Worm (Caenorhabditis elegans) whole organism, L1 larva: ENCODE results near the gene osgn-1.

Experiments
- C04F5.9 ChIP-seq: sonication (generic microtip); optimal IDR thresholded peaks from 2 replicates; lab custom pipeline; 2016; ENCODE audit warnings: missing genetic modification characterization, missing compliant biosample characterization
- C16A3.4 ChIP-seq: fragments of 150-350 bp; optimal IDR thresholded peaks from 2 replicates; lab custom pipeline; 2014; ENCODE audit warnings: missing biosample characterization, missing genetic modification characterization
- F16B12.6 ChIP-seq: fragments of 150-350 bp; optimal IDR thresholded peaks from 2 replicates; lab custom pipeline; 2014; ENCODE audit warnings: missing biosample characterization, missing genetic modification characterization
- blmp-1 ChIP-seq: fragments of 150-350 bp; optimal IDR thresholded peaks from 2 replicates; lab custom pipeline; 2014; ENCODE audit warnings: missing biosample characterization, missing genetic modification characterization
- ceh-82 ChIP-seq, 3 experiments: fragments of 150-350 bp in 1 of 3; sonication (generic microtip) in 2 of 3; optimal IDR thresholded peaks; 2 replicates each; lab custom pipeline; 2014 to 2017; ENCODE audit warnings: missing biosample characterization in 3 of 3, missing genetic modification characterization in 3 of 3
- ceh-88 ChIP-seq: fragments of 200-800 bp; sonication (Bioruptor generic); IDR thresholded peaks from 2 replicates; pipeline ENCODE4 v1.3.6; 2022; ENCODE audit warnings: missing genetic modification characterization, missing compliant biosample characterization
- dpl-1 ChIP-seq, 3 experiments: fragments of 150-350 bp in 2 of 3; sonication (generic microtip) in 1 of 3; optimal IDR thresholded peaks; 2 replicates each; lab custom pipeline; 2014 to 2017; ENCODE audit warnings: missing biosample characterization in 3 of 3, missing genetic modification characterization in 3 of 3, missing genetic modification reagents in 3 of 3
- dsc-1 ChIP-seq: sonication (generic microtip); optimal IDR thresholded peaks from 2 replicates; lab custom pipeline; 2016; ENCODE audit warnings: mild to moderate bottlenecking, missing genetic modification characterization, missing compliant biosample characterization
- efl-1 ChIP-seq, 4 experiments: fragments of 150-350 bp; optimal IDR thresholded peaks in 3 of 4; peaks in 1 of 4; 1 replicate in 1 of 4; 2 replicates in 3 of 4; lab custom pipeline; 2014; ENCODE audit warnings: missing biosample characterization in 2 of 4, missing genetic modification characterization in 2 of 4, missing genetic modification reagents in 2 of 4
- elt-2 ChIP-seq: sonication (generic microtip); optimal IDR thresholded peaks from 2 replicates; lab custom pipeline; 2016; ENCODE audit warnings: missing genetic modification characterization, mild to moderate bottlenecking, inconsistent platforms, missing compliant biosample characterization, missing genetic modification reagents
- elt-3 ChIP-seq, 6 experiments: fragments of 150-350 bp in 1 of 6; sonication (generic microtip); optimal IDR thresholded peaks; 2 replicates each; lab custom pipeline; 2017 to 2018; ENCODE audit warnings: missing biosample characterization in 6 of 6, missing genetic modification characterization in 6 of 6, inconsistent platforms in 1 of 6
- fkh-4 ChIP-seq: sonication (generic microtip); optimal IDR thresholded peaks from 2 replicates; lab custom pipeline; 2016; ENCODE audit warnings: missing compliant biosample characterization, missing genetic modification characterization, borderline replicate concordance
- fkh-8 ChIP-seq: sonication (generic microtip); optimal IDR thresholded peaks from 2 replicates; lab custom pipeline; 2016; ENCODE audit warnings: mild to moderate bottlenecking, missing genetic modification characterization, missing compliant biosample characterization
- grh-1 ChIP-seq: fragments of 200-800 bp; sonication (Bioruptor generic); IDR thresholded peaks from 2 replicates; pipeline ENCODE4 v1.3.6; 2022; ENCODE audit warnings: missing genetic modification reagents, missing genetic modification characterization, missing compliant biosample characterization
- hlh-4 ChIP-seq: sonication (generic microtip); optimal IDR thresholded peaks from 2 replicates; lab custom pipeline; 2016; ENCODE audit warnings: mild to moderate bottlenecking, missing genetic modification characterization, missing compliant biosample characterization
- irx-1 ChIP-seq: sonication (generic microtip); optimal IDR thresholded peaks from 2 replicates; lab custom pipeline; 2016; ENCODE audit warnings: missing genetic modification characterization, missing compliant biosample characterization
- isw-1 ChIP-seq: fragments of 200-800 bp; sonication (Bioruptor generic); IDR thresholded peaks from 2 replicates; pipeline ENCODE4 v1.3.6; 2022; ENCODE audit warnings: missing genetic modification characterization, missing compliant biosample characterization
- lin-13 ChIP-seq: fragments of 150-350 bp; optimal IDR thresholded peaks from 2 replicates; lab custom pipeline; 2014; ENCODE audit warnings: missing biosample characterization, missing genetic modification reagents, missing genetic modification characterization
- lin-14 ChIP-seq: fragments of 200-800 bp; sonication (Bioruptor generic); optimal IDR thresholded peaks from 2 replicates; lab custom pipeline; 2018; ENCODE audit warnings: mild to moderate bottlenecking, missing genetic modification characterization, moderate library complexity, missing compliant biosample characterization
- lin-35 ChIP-seq, 2 experiments: fragments of 150-350 bp; optimal IDR thresholded peaks; 2 replicates each; lab custom pipeline; 2014; ENCODE audit warnings: missing biosample characterization in 2 of 2, missing genetic modification characterization in 2 of 2, missing genetic modification reagents in 2 of 2
- lin-39 ChIP-seq: fragments of 150-350 bp; optimal IDR thresholded peaks from 2 replicates; lab custom pipeline; 2014; ENCODE audit warnings: missing biosample characterization, missing genetic modification reagents, missing genetic modification characterization
- lsy-2 ChIP-seq, 2 experiments: fragments of 150-350 bp; optimal IDR thresholded peaks; 2 replicates each; lab custom pipeline; 2014; ENCODE audit warnings: missing biosample characterization in 2 of 2, missing genetic modification characterization in 2 of 2
- mdl-1 ChIP-seq, 2 experiments: fragments of 150-350 bp; optimal IDR thresholded peaks; 2 replicates each; lab custom pipeline; 2014 to 2017; ENCODE audit warnings: missing biosample characterization in 2 of 2, missing genetic modification characterization in 2 of 2, inconsistent platforms in 1 of 2
- mep-1 ChIP-seq: fragments of 150-350 bp; optimal IDR thresholded peaks from 2 replicates; lab custom pipeline; 2014; ENCODE audit warnings: missing biosample characterization, missing genetic modification characterization
- nhr-11 ChIP-seq: fragments of 150-350 bp; optimal IDR thresholded peaks from 2 replicates; lab custom pipeline; 2014; ENCODE audit warnings: missing biosample characterization, missing genetic modification characterization
- nhr-19 ChIP-seq: fragments of 200-800 bp; sonication (Bioruptor generic); conservative IDR thresholded peaks from 2 replicates; pipeline ENCODE4 v1.3.6; 2022; ENCODE audit warnings: missing genetic modification characterization, missing compliant biosample characterization
- nhr-20 ChIP-seq: sonication (generic microtip); optimal IDR thresholded peaks from 2 replicates; lab custom pipeline; 2016; ENCODE audit warnings: mild to moderate bottlenecking, missing genetic modification characterization, missing compliant biosample characterization
- nhr-47 ChIP-seq: sonication (generic microtip); optimal IDR thresholded peaks from 2 replicates; lab custom pipeline; 2016; ENCODE audit warnings: mild to moderate bottlenecking, missing genetic modification characterization, moderate library complexity, missing compliant biosample characterization
- nhr-71 ChIP-seq: sonication (generic microtip); optimal IDR thresholded peaks from 2 replicates; lab custom pipeline; 2016; ENCODE audit warnings: mild to moderate bottlenecking, missing genetic modification characterization, moderate library complexity, missing compliant biosample characterization
- nhr-90 ChIP-seq: sonication (generic microtip); optimal IDR thresholded peaks from 2 replicates; lab custom pipeline; 2016; ENCODE audit warnings: mild to moderate bottlenecking, missing genetic modification characterization, missing compliant biosample characterization; ENCODE audit not compliant: poor library complexity
- pqm-1 ChIP-seq: sonication (generic microtip); optimal IDR thresholded peaks from 3 replicates; lab custom pipeline; 2017; ENCODE audit warnings: missing biosample characterization, missing genetic modification characterization
- rnt-1 ChIP-seq: sonication (generic microtip); optimal IDR thresholded peaks from 2 replicates; lab custom pipeline; 2016; ENCODE audit warnings: mild to moderate bottlenecking, missing genetic modification characterization, moderate library complexity, missing compliant biosample characterization
- skn-1 ChIP-seq: fragments of 150-350 bp; optimal IDR thresholded peaks from 2 replicates; lab custom pipeline; 2014; ENCODE audit warnings: missing biosample characterization, missing genetic modification characterization
- snpc-4 ChIP-seq: fragments of 150-350 bp; optimal IDR thresholded peaks from 2 replicates; lab custom pipeline; 2014; ENCODE audit warnings: missing biosample characterization, missing genetic modification characterization
- snu-23 ChIP-seq: sonication (generic microtip); optimal IDR thresholded peaks from 2 replicates; lab custom pipeline; 2016; ENCODE audit warnings: missing genetic modification characterization, missing compliant biosample characterization
- swsn-7 ChIP-seq: sonication (generic microtip); optimal IDR thresholded peaks from 2 replicates; lab custom pipeline; 2016; ENCODE audit warnings: missing genetic modification characterization, missing compliant biosample characterization
- tbx-2 ChIP-seq: sonication (generic microtip); optimal IDR thresholded peaks from 2 replicates; lab custom pipeline; 2016; ENCODE audit warnings: missing genetic modification characterization, missing compliant biosample characterization
- unc-130 ChIP-seq: fragments of 150-350 bp; optimal IDR thresholded peaks from 2 replicates; lab custom pipeline; 2017; ENCODE audit warnings: missing biosample characterization, missing genetic modification characterization, inconsistent platforms
- unc-86 ChIP-seq: sonication (generic microtip); optimal IDR thresholded peaks from 2 replicates; lab custom pipeline; 2016; ENCODE audit warnings: missing genetic modification characterization, missing compliant biosample characterization
- xbp-1 ChIP-seq: sonication (generic microtip); optimal IDR thresholded peaks from 2 replicates; lab custom pipeline; 2016; ENCODE audit warnings: missing genetic modification characterization, missing compliant biosample characterization
- zip-4 ChIP-seq: fragments of 200-800 bp; sonication (Bioruptor generic); optimal IDR thresholded peaks from 2 replicates; lab custom pipeline; 2018; ENCODE audit warnings: mild to moderate bottlenecking, missing genetic modification characterization, moderate library complexity, missing compliant biosample characterization
- ztf-11 ChIP-seq, 2 experiments: sonication (generic microtip); optimal IDR thresholded peaks; 2 replicates each; lab custom pipeline; 2016 to 2017; ENCODE audit warnings: missing genetic modification characterization in 2 of 2, missing biosample characterization in 1 of 2, missing compliant biosample characterization in 1 of 2

osgn-1 gene

ce11 chrIV:4247334-4247733 is 40.1 kb downstream of the osgn-1 start:
- peak; percentile 70 for TF ChIP-seq nhr-47 (tag; lab: Kevin White, UChicago)
- TF ChIP-seq nhr-19, result peak; percentile 64
- peak; percentile 68 for TF ChIP-seq isw-1 (GFP tag; lab: Robert Waterston, UW)
- peak; percentile 35 for TF ChIP-seq lin-14 (GFP tag; lab: Kevin White, UChicago)
- peak; percentile 76 to 85 for TF ChIP-seq lin-35 (GFP tag; optimal IDR thresholded peaks at IDR 0.05; lab: Kevin White, UChicago)
- no peak for TF ChIP-seq hlh-4 (tag; lab: Kevin White, UChicago)
- no peak for TF ChIP-seq blmp-1 (tag; lab: Kevin White, UChicago)
- peak; percentile 59 for TF ChIP-seq nhr-20
- peak; percentile 73 to 85 for TF ChIP-seq lsy-2 (tag; optimal IDR thresholded peaks at IDR 0.05; lab: Kevin White, UChicago)
- TF ChIP-seq nhr-71 (tag; lab: Kevin White, UChicago), result peak; percentile 80
- TF ChIP-seq mep-1 (tag; lab: Kevin White, UChicago), result peak; percentile 75
- peak; percentile 36 to 54 (median 52) for TF ChIP-seq ceh-82 (tag; optimal IDR thresholded peaks at IDR 0.05; lab: Kevin White, UChicago)
- no peak for TF ChIP-seq nhr-11
- no peak for TF ChIP-seq zip-4 (GFP tag; lab: Kevin White, UChicago)
- TF ChIP-seq elt-2 (tag; lab: Kevin White, UChicago), result no peak
- TF ChIP-seq rnt-1 (tag; lab: Kevin White, UChicago), result peak; percentile 59
- peak; percentile 66 for TF ChIP-seq dsc-1 (tag; lab: Kevin White, UChicago)
- peak; percentile 40 for TF ChIP-seq snpc-4 (tag; lab: Kevin White, UChicago)
- no peak for TF ChIP-seq fkh-4 (tag; lab: Kevin White, UChicago)
- TF ChIP-seq C04F5.9 (tag; lab: Kevin White, UChicago), result peak; percentile 10
- peak; percentile 67 for TF ChIP-seq swsn-7
- TF ChIP-seq dpl-1 (GFP tag; optimal IDR thresholded peaks at IDR 0.05; lab: Kevin White, UChicago), result peak; percentile 60 to 82 (median 80)
- TF ChIP-seq lin-39 (tag; lab: Kevin White, UChicago), result peak; percentile 2
- TF ChIP-seq xbp-1 (tag; lab: Kevin White, UChicago), result peak; percentile 53
- TF ChIP-seq fkh-8 (tag; lab: Kevin White, UChicago), result peak; percentile 39
- no peak for TF ChIP-seq ceh-88 (GFP tag; lab: Robert Waterston, UW)
- TF ChIP-seq ztf-11 (tag; optimal IDR thresholded peaks at IDR 0.05; lab: Kevin White, UChicago), result no peak
- peak; percentile 40 for TF ChIP-seq unc-130
- peak; percentile 59 for TF ChIP-seq tbx-2 (tag; lab: Kevin White, UChicago)
- peak; percentile 39 for TF ChIP-seq unc-86 (tag; lab: Kevin White, UChicago)
- peak; percentile 33 for TF ChIP-seq F16B12.6
- TF ChIP-seq irx-1 (tag; lab: Kevin White, UChicago), result peak; percentile 36
- peak; percentile 42 for TF ChIP-seq nhr-90 (tag; lab: Kevin White, UChicago)
- TF ChIP-seq grh-1 (GFP tag; lab: Robert Waterston, UW), result peak; percentile 86
- TF ChIP-seq pqm-1, result no peak
- TF ChIP-seq skn-1, result peak; percentile 56
- peak; percentile 25 for TF ChIP-seq C16A3.4
- TF ChIP-seq efl-1 (optimal IDR thresholded peaks at IDR 0.05; lab: Kevin White, UChicago), result peak; percentile 83 to 85
- TF ChIP-seq efl-1 (GFP tag; optimal IDR thresholded peaks at IDR 0.05 in 1 of 2; lab: Kevin White, UChicago), result peak; percentile 82 to 98
- TF ChIP-seq lin-13 (GFP tag; lab: Kevin White, UChicago), result peak; percentile 48
- TF ChIP-seq elt-3 (tag; optimal IDR thresholded peaks at IDR 0.05; lab: Kevin White, UChicago), result peak in 2 of 6 experiments; percentile 1 to 39
- TF ChIP-seq mdl-1 (tag; optimal IDR thresholded peaks at IDR 0.05; lab: Kevin White, UChicago), result peak in 1 of 2 experiments; percentile 19
- peak; percentile 78 for TF ChIP-seq snu-23 (GFP tag; lab: Kevin White, UChicago)
- TF ChIP-seq, all 84 proteins: peak for 33

ce11 chrIV:4247770-4248169 is 40.6 kb downstream of the osgn-1 start, which contains the start of gene ama-1:
TSS of gene ama-1 (plus strand) at chrIV:4248070.
- TF ChIP-seq unc-86 (tag; lab: Kevin White, UChicago), result no peak
- TF ChIP-seq, all 84 proteins: peak for 0
